Fruit fly (Drosophila melanogaster) whole organism, prepupa: ENCODE measurements around the gene CG14683.

ENCODE experiments used
- CG6276 ChIP-seq: fragments of 200-800 bp; sonication (Bioruptor generic); optimal IDR thresholded peaks from 2 replicates; lab custom pipeline; 2017; ENCODE audit warnings: missing biosample characterization, mild to moderate bottlenecking, missing genetic modification characterization
- CG6808 ChIP-seq: fragments of 200-800 bp; sonication (Bioruptor generic); optimal IDR thresholded peaks from 3 replicates; lab custom pipeline; 2017; ENCODE audit warnings: missing biosample characterization, missing genetic modification characterization, mild to moderate bottlenecking, moderate library complexity, missing genetic modification reagents
- CG8119 ChIP-seq: fragments of 200-800 bp; sonication (Bioruptor generic); IDR thresholded peaks from 3 replicates; pipeline ENCODE4 v1.3.6; 2022; ENCODE audit warnings: missing biosample characterization, missing genetic modification characterization
- Ets96B ChIP-seq: fragments of 200-800 bp; optimal IDR thresholded peaks from 2 replicates; lab custom pipeline; 2019; ENCODE audit warnings: missing biosample characterization, mild to moderate bottlenecking, missing genetic modification characterization, moderate library complexity
- Smox ChIP-seq: fragments of 200-800 bp; sonication (Bioruptor generic); optimal IDR thresholded peaks from 3 replicates; lab custom pipeline; 2016; ENCODE audit warnings: missing biosample characterization, missing genetic modification characterization
- Sox102F ChIP-seq: fragments of 200-800 bp; sonication (Bioruptor generic); optimal IDR thresholded peaks from 2 replicates; lab custom pipeline; 2016; ENCODE audit warnings: missing biosample characterization, mild to moderate bottlenecking, missing genetic modification characterization
- esn ChIP-seq: fragments of 200-800 bp; sonication (Bioruptor generic); optimal IDR thresholded peaks from 2 replicates; lab custom pipeline; 2016; ENCODE audit warnings: missing biosample characterization, mild to moderate bottlenecking, missing genetic modification characterization, moderate library complexity
- net ChIP-seq: fragments of 200-800 bp; sonication (Bioruptor generic); optimal IDR thresholded peaks from 3 replicates; lab custom pipeline; 2016; ENCODE audit warnings: missing biosample characterization, missing genetic modification characterization
- svp ChIP-seq: fragments of 200-800 bp; sonication (Bioruptor generic); peaks from one replicate; lab custom pipeline; 2016; ENCODE audit warnings: missing biosample characterization, missing genetic modification characterization

DNA sequence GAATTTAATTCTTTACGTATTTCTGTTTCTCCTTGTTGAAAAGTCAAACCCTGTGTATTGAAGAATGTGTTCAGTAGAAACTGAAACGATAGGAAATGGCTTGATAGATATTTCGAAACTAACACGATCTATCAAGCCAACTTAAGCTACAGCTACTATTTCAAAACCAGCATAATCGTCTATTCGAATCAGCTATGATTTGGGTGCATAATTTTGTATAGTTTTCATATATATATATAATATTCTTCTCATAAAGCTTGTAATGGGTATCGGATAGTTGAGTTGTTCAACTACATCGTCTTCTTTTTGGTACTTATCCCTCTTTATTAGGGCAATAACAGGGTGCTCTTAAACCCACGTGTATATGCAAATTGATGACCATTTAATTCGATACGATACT lies 39.4 kb downstream of the CG14683 start, which contains the start of gene tomboy20:
- TF ChIP-seq Smox (GFP tag; lab: Kevin White, UChicago) = no peak
- no peak for TF ChIP-seq CG8119 (GFP tag; lab: Robert Waterston, UW)
- no peak for TF ChIP-seq CG6808 (GFP tag; lab: Kevin White, UChicago)
- no peak for TF ChIP-seq net (GFP tag; lab: Kevin White, UChicago)
- no peak for TF ChIP-seq Ets96B
- TF ChIP-seq Sox102F = no peak
- no peak for TF ChIP-seq svp (GFP tag; lab: Kevin White, UChicago)
- no peak for TF ChIP-seq esn (GFP tag; lab: Kevin White, UChicago)
- no peak for TF ChIP-seq CG6276
